Worm (Caenorhabditis elegans) whole organism, L1 larva: ENCODE data around the gene B0507.9.
A peak's percentile ranks its signal among the peaks of the same experiment; 100 is the strongest.
"Not testable (repeated sequence)": the region's sequence is repeated elsewhere in the genome, so short reads cannot be mapped to it uniquely, and the experiment has no call there.

Experiments used
- C16A3.4 ChIP-seq: fragments of 150-350 bp; optimal IDR thresholded peaks from 2 replicates; lab custom pipeline; 2014; ENCODE audit warnings: missing biosample characterization, missing genetic modification characterization
- aha-1 ChIP-seq: fragments of 150-350 bp; optimal IDR thresholded peaks from 2 replicates; lab custom pipeline; 2014; ENCODE audit warnings: missing biosample characterization, missing genetic modification characterization
- blmp-1 ChIP-seq: fragments of 150-350 bp; optimal IDR thresholded peaks from 2 replicates; lab custom pipeline; 2014; ENCODE audit warnings: missing biosample characterization, missing genetic modification characterization
- ceh-63 ChIP-seq: fragments of 200-800 bp; sonication (Bioruptor generic); optimal IDR thresholded peaks from 2 replicates; lab custom pipeline; 2018; ENCODE audit warnings: mild to moderate bottlenecking, missing genetic modification characterization, missing compliant biosample characterization
- ceh-82 ChIP-seq, 3 experiments: fragments of 150-350 bp in 1 of 3; sonication (generic microtip) in 2 of 3; optimal IDR thresholded peaks; 2 replicates each; lab custom pipeline; 2014 to 2017; ENCODE audit warnings: missing biosample characterization in 3 of 3, missing genetic modification characterization in 3 of 3
- ceh-90 ChIP-seq: sonication (generic microtip); optimal IDR thresholded peaks from 2 replicates; lab custom pipeline; 2016; ENCODE audit warnings: missing genetic modification characterization, missing compliant biosample characterization
- ces-1 ChIP-seq: fragments of 150-350 bp; optimal IDR thresholded peaks from 2 replicates; lab custom pipeline; 2014; ENCODE audit warnings: missing biosample characterization, missing genetic modification reagents, missing genetic modification characterization
- fkh-10 ChIP-seq: sonication (generic microtip); optimal IDR thresholded peaks from 2 replicates; lab custom pipeline; 2017; ENCODE audit warnings: missing biosample characterization, missing genetic modification reagents, missing genetic modification characterization
- fkh-8 ChIP-seq: sonication (generic microtip); optimal IDR thresholded peaks from 2 replicates; lab custom pipeline; 2016; ENCODE audit warnings: mild to moderate bottlenecking, missing genetic modification characterization, missing compliant biosample characterization
- grh-1 ChIP-seq: fragments of 200-800 bp; sonication (Bioruptor generic); IDR thresholded peaks from 2 replicates; pipeline ENCODE4 v1.3.6; 2022; ENCODE audit warnings: missing genetic modification reagents, missing genetic modification characterization, missing compliant biosample characterization
- hlh-4 ChIP-seq: sonication (generic microtip); optimal IDR thresholded peaks from 2 replicates; lab custom pipeline; 2016; ENCODE audit warnings: mild to moderate bottlenecking, missing genetic modification characterization, missing compliant biosample characterization
- lin-14 ChIP-seq: fragments of 200-800 bp; sonication (Bioruptor generic); optimal IDR thresholded peaks from 2 replicates; lab custom pipeline; 2018; ENCODE audit warnings: mild to moderate bottlenecking, missing genetic modification characterization, moderate library complexity, missing compliant biosample characterization
- lin-39 ChIP-seq: fragments of 150-350 bp; optimal IDR thresholded peaks from 2 replicates; lab custom pipeline; 2014; ENCODE audit warnings: missing biosample characterization, missing genetic modification reagents, missing genetic modification characterization
- nhr-11 ChIP-seq: fragments of 150-350 bp; optimal IDR thresholded peaks from 2 replicates; lab custom pipeline; 2014; ENCODE audit warnings: missing biosample characterization, missing genetic modification characterization
- nhr-237 ChIP-seq: fragments of 150-350 bp; optimal IDR thresholded peaks from 2 replicates; lab custom pipeline; 2014; ENCODE audit warnings: missing biosample characterization, missing genetic modification characterization
- nhr-71 ChIP-seq: sonication (generic microtip); optimal IDR thresholded peaks from 2 replicates; lab custom pipeline; 2016; ENCODE audit warnings: mild to moderate bottlenecking, missing genetic modification characterization, moderate library complexity, missing compliant biosample characterization
- pqm-1 ChIP-seq: sonication (generic microtip); optimal IDR thresholded peaks from 3 replicates; lab custom pipeline; 2017; ENCODE audit warnings: missing biosample characterization, missing genetic modification characterization
- snpc-4 ChIP-seq: fragments of 150-350 bp; optimal IDR thresholded peaks from 2 replicates; lab custom pipeline; 2014; ENCODE audit warnings: missing biosample characterization, missing genetic modification characterization
- unc-130 ChIP-seq: fragments of 150-350 bp; optimal IDR thresholded peaks from 2 replicates; lab custom pipeline; 2017; ENCODE audit warnings: missing biosample characterization, missing genetic modification characterization, inconsistent platforms
- ztf-11 ChIP-seq, 2 experiments: sonication (generic microtip); optimal IDR thresholded peaks; 2 replicates each; lab custom pipeline; 2016 to 2017; ENCODE audit warnings: missing genetic modification characterization in 2 of 2, missing biosample characterization in 1 of 2, missing compliant biosample characterization in 1 of 2
- ztf-4 ChIP-seq: fragments of 150-350 bp; optimal IDR thresholded peaks from 2 replicates; lab custom pipeline; 2014; ENCODE audit warnings: missing biosample characterization, missing genetic modification characterization

The B0507.9 gene

ce11 chrV:8726228-8726627 lies 39.6 kb downstream of the B0507.9 start, which contains the start of gene droe-8:
droe-8 (plus strand) TSS chrV:8726528.
- TF ChIP-seq ceh-82 (tag; optimal IDR thresholded peaks at IDR 0.05; lab: Kevin White, UChicago); ceh-63 (GFP tag; lab: Kevin White, UChicago); nhr-71 (tag; lab: Kevin White, UChicago): not testable (repeated sequence)

- not testable (repeated sequence) for TF ChIP-seq grh-1 (GFP tag; lab: Robert Waterston, UW); hlh-4 (tag; lab: Kevin White, UChicago); ztf-4 (tag; lab: Kevin White, UChicago)
Measured at ce11 chrV:8722160-8722559, 43.7 kb downstream of the B0507.9 start, which contains the start of gene ZC196.8. ZC196.8 (minus strand) TSS chrV:8722260.

ce11 chrV:8718399-8718798 lies 47.4 kb downstream of the B0507.9 start:
- TF ChIP-seq fkh-8 (tag; lab: Kevin White, UChicago) (no peak), unc-130 (tag; lab: Kevin White, UChicago) (no peak), aha-1 (tag; lab: Kevin White, UChicago) (no peak), pqm-1 (tag; lab: Kevin White, UChicago) (no peak), blmp-1 (tag; lab: Kevin White, UChicago) (no peak), ceh-90 (tag; lab: Kevin White, UChicago) (no peak), nhr-11 (tag; lab: Kevin White, UChicago) (no peak), snpc-4 (tag; lab: Kevin White, UChicago) (no peak)

ce11 chrV:8716175-8716574 lies 49.7 kb downstream of the B0507.9 start, which contains the start of gene glr-5:
glr-5 (plus strand) TSS chrV:8716495.
- TF ChIP-seq ztf-11 (tag; optimal IDR thresholded peaks at IDR 0.05; lab: Kevin White, UChicago) (no peak), lin-39 (tag; lab: Kevin White, UChicago) (no peak), ces-1 (peak; percentile 52), hlh-4 (tag; lab: Kevin White, UChicago) (no peak), fkh-10 (GFP tag; lab: Kevin White, UChicago) (peak; percentile 61), nhr-237 (no peak), lin-14 (GFP tag; lab: Kevin White, UChicago) (peak; percentile 68), C16A3.4 (no peak)
